Worm (Caenorhabditis elegans) whole organism, L4 larva: ENCODE data around the gene Y4C6B.4.

Experiments
- dmd-6 ChIP-seq: fragments of 200-800 bp; sonication (Bioruptor generic); IDR thresholded peaks from 2 replicates; pipeline ENCODE4 v1.3.6; 2022; ENCODE audit warnings: missing genetic modification reagents, missing genetic modification characterization, missing compliant biosample characterization
- nhr-102 ChIP-seq: sonication (generic microtip); optimal IDR thresholded peaks from 2 replicates; lab custom pipeline; 2016; ENCODE audit warnings: mild to moderate bottlenecking, missing genetic modification characterization, moderate library complexity, missing compliant biosample characterization

DNA sequence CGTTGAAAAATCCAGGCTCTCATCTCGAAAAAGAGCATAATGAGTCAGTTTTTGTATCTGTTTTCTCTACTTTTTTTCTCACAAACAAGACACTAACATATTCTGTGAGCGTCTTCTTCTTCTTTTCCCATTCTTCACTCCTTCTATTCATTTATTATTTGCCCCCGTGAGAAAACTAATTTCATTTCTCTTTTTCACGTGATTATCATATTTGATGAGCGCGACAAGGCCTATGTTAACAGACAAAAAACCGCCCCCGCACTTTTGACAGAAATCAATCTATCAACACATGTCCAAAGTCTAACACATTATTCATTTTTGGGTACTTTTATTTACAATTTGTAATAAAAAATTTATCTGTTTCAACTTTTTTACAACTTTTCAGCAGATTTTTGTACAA is 11.4 kb downstream of the Y4C6B.4 start:
- TF ChIP-seq nhr-102 (tag; lab: Kevin White, UChicago) (no peak), dmd-6 (no peak)
